Worm (Caenorhabditis elegans): ENCODE data around the gene lntl-1.

- TF ChIP-seq C17E4.6 (GFP tag; IDR thresholded peaks at IDR 0.05) (no peak), Y79H2A.3 (GFP tag; conservative IDR thresholded peaks at IDR 0.05) (no peak), let-607 (tag; optimal IDR thresholded peaks at IDR 0.05) (no peak), nhr-80 (tag; optimal IDR thresholded peaks at IDR 0.05) (no peak), lin-54 (GFP tag; optimal IDR thresholded peaks at IDR 0.05) (no peak), B0035.1 (tag; optimal IDR thresholded peaks at IDR 0.05) (no peak), B0019.2 (GFP tag; conservative IDR thresholded peaks at IDR 0.05) (no peak), lin-26 (GFP tag; IDR thresholded peaks at IDR 0.05) (no peak), let-526 (GFP tag; IDR thresholded peaks at IDR 0.05) (no peak), unc-62 (GFP tag; optimal IDR thresholded peaks at IDR 0.05) (no peak), ceh-58 (GFP tag; IDR thresholded peaks at IDR 0.05) (no peak), madf-8 (GFP tag; conservative IDR thresholded peaks at IDR 0.05) (no peak), F57A8.1 (GFP tag; optimal IDR thresholded peaks at IDR 0.05) (no peak)
Measured at ce11 chrIV:5824493-5824892, 17.6 kb upstream of the lntl-1 start, which contains the start of gene egal-1.
